Worm (Caenorhabditis elegans): ENCODE data around the gene vhp-1.

ce11 chrII:5326024-5326627 is 3.0 kb downstream of the vhp-1 start:
- TF ChIP-seq ztf-11 (tag; optimal IDR thresholded peaks at IDR 0.05) = no peak
- peak; percentile 39 for TF ChIP-seq mep-1 (tag; optimal IDR thresholded peaks at IDR 0.05)
- TF ChIP-seq snpc-4 (tag; optimal IDR thresholded peaks at IDR 0.05) = no peak
- TF ChIP-seq unc-62 (GFP tag; optimal IDR thresholded peaks at IDR 0.05) = peak; percentile 57
- no peak for TF ChIP-seq lin-13 (tag; optimal IDR thresholded peaks at IDR 0.05)
- no peak for TF ChIP-seq unc-39 (tag; optimal IDR thresholded peaks at IDR 0.05)
- no peak for TF ChIP-seq nhr-12 (tag; optimal IDR thresholded peaks at IDR 0.05)

Data from whole organism, mixed stage, embryonic.